Fruit fly (Drosophila melanogaster): ENCODE measurements around the gene upd2.

DNA sequence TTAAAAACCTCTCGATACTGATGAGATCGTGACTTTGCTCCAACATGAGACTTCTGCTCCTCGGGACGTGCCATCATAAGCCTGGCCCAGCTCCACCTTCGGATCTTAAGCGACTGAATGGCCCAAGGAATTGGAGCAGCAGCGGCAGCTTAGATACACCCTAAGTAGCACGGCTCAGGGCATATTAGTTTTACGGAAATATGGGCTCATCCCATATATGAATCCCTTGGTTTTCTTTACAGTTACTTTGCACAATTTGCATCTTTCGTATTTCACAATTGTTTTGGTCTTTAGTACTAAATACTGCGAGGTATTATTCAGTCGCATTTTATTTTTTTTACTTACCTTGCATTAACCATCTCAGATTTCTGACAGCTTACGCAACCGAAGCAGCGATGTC is 38.0 kb downstream of the upd2 start, which contains the start of gene Hesr:
- TF ChIP-seq CTCF (optimal IDR thresholded peaks at IDR 0.05) (no peak), CG8478 (optimal IDR thresholded peaks at IDR 0.05) (no peak)
